Worm (Caenorhabditis elegans): ENCODE data around the gene rnp-1.

ce11 chrV:12188830-12189229 is 3.2 kb upstream of the rnp-1 start:
- TF ChIP-seq lin-15B (tag; optimal IDR thresholded peaks at IDR 0.05) (no peak), elt-3 (tag; optimal IDR thresholded peaks at IDR 0.05) (no peak), nhr-237 (tag; optimal IDR thresholded peaks at IDR 0.05) (no peak), ztf-11 (tag; optimal IDR thresholded peaks at IDR 0.05) (no peak), ceh-16 (tag; optimal IDR thresholded peaks at IDR 0.05) (no peak)

All from whole organism, L3 larva.